Worm (Caenorhabditis elegans) whole organism, young adult: ENCODE measurements around the gene nhr-13.

ENCODE experiments used
- C06A6.2 ChIP-seq: fragments of 200-800 bp; sonication (Bioruptor generic); conservative IDR thresholded peaks from 2 replicates; pipeline ENCODE4 v1.3.6; 2022; ENCODE audit warnings: missing genetic modification characterization, missing compliant biosample characterization
- F55B11.4 ChIP-seq: sonication (generic microtip); optimal IDR thresholded peaks from 2 replicates; lab custom pipeline; 2016; ENCODE audit warnings: missing compliant biosample characterization, missing genetic modification characterization, borderline replicate concordance; ENCODE audit not compliant: insufficient read depth
- F57A8.1 ChIP-seq: fragments of 200-800 bp; sonication (Bioruptor generic); optimal IDR thresholded peaks from 2 replicates; lab custom pipeline; 2018; ENCODE audit warnings: mild to moderate bottlenecking, missing genetic modification characterization, moderate library complexity, missing compliant biosample characterization
- aptf-2 ChIP-seq: fragments of 200-800 bp; sonication (Bioruptor generic); conservative IDR thresholded peaks from 2 replicates; pipeline ENCODE4 v1.3.6; 2022; ENCODE audit warnings: missing genetic modification reagents, missing genetic modification characterization, missing compliant biosample characterization
- athp-1 ChIP-seq: sonication (generic microtip); optimal IDR thresholded peaks from 2 replicates; lab custom pipeline; 2017; ENCODE audit warnings: mild to moderate bottlenecking, missing genetic modification characterization, missing compliant biosample characterization
- let-526 ChIP-seq: fragments of 200-800 bp; sonication (Bioruptor generic); IDR thresholded peaks from 2 replicates; pipeline ENCODE4 v1.3.6; 2022; ENCODE audit warnings: missing genetic modification reagents, missing genetic modification characterization, missing compliant biosample characterization
- madf-3 ChIP-seq: fragments of 200-800 bp; sonication (Bioruptor generic); IDR thresholded peaks from 2 replicates; pipeline ENCODE4 v1.3.6; 2022; ENCODE audit warnings: missing genetic modification reagents, missing genetic modification characterization, missing compliant biosample characterization
- snpc-4 ChIP-seq, 5 experiments: fragments of 150-350 bp in 1 of 5; sonication (generic microtip) in 4 of 5; optimal IDR thresholded peaks; 2 replicates each; lab custom pipeline; 2014 to 2018; ENCODE audit warnings: missing genetic modification characterization in 5 of 5, missing biosample characterization in 3 of 5, antibody characterized with exemption in 2 of 5, mild to moderate bottlenecking in 2 of 5, missing compliant biosample characterization in 2 of 5, missing genotype in 2 of 5, moderate library complexity in 2 of 5, missing genetic modification reagents in 1 of 5

DNA sequence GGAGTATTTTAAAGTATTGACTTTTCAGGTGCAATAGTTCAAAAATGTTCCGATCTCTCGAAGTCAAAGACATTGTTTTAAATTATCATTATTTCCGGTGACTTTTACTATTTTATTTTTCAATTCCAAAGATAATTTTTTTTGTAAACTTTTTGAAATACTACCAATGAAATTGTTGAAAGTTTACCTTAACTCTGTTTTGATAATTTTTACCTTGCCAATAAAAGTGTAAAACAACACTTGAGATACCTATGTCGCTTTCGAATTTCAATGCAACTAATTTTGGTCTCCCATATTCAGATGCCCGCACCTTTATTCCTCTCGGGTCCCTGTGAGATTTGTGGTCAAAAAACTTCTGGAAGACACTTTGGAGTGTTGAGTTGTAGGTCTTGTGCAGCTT is 32.8 kb downstream of the nhr-13 start, which contains the start of gene nhr-103:
- TF ChIP-seq snpc-4 (GFP tag; optimal IDR thresholded peaks at IDR 0.05; lab: Kevin White, UChicago) (no peak), snpc-4 (tag; optimal IDR thresholded peaks at IDR 0.05; lab: Kevin White, UChicago) (no peak), F57A8.1 (GFP tag; lab: Kevin White, UChicago) (no peak), athp-1 (no peak), let-526 (GFP tag; lab: Robert Waterston, UW) (no peak), F55B11.4 (tag; lab: Kevin White, UChicago) (no peak), aptf-2 (GFP tag; lab: Robert Waterston, UW) (no peak), madf-3 (GFP tag; lab: Robert Waterston, UW) (no peak), C06A6.2 (GFP tag; lab: Robert Waterston, UW) (no peak)
